Fruit fly (Drosophila melanogaster) whole organism, embryonic: ENCODE measurements around the gene CG14840.

Source experiments
- Asciz ChIP-seq: fragments of 200-800 bp; sonication (Bioruptor generic); optimal IDR thresholded peaks from 2 replicates; lab custom pipeline; 2017; ENCODE audit warnings: missing biosample characterization, mild to moderate bottlenecking, missing genetic modification characterization, missing genetic modification reagents
- CG10431 ChIP-seq: fragments of 200-800 bp; sonication (Bioruptor generic); optimal IDR thresholded peaks from 3 replicates; lab custom pipeline; 2018; ENCODE audit warnings: missing biosample characterization, mild to moderate bottlenecking, missing genetic modification characterization
- CG11696 ChIP-seq: fragments of 200-800 bp; sonication (Bioruptor generic); IDR thresholded peaks from 2 replicates; pipeline ENCODE4 v1.3.6; 2022; ENCODE audit warnings: missing biosample characterization, missing genetic modification characterization
- CG12659 ChIP-seq: fragments of 200-800 bp; sonication (Bioruptor generic); optimal IDR thresholded peaks from 3 replicates; lab custom pipeline; 2017; ENCODE audit warnings: mild to moderate bottlenecking, missing biosample characterization, missing genetic modification reagents, missing genetic modification characterization
- CG13624 ChIP-seq: fragments of 200-800 bp; sonication (Bioruptor generic); optimal IDR thresholded peaks from 2 replicates; lab custom pipeline; 2016; ENCODE audit warnings: missing biosample characterization, missing genetic modification characterization
- CG14014 ChIP-seq: fragments of 200-800 bp; sonication (Bioruptor generic); IDR thresholded peaks from 2 replicates; pipeline ENCODE4 v1.3.6; 2022; ENCODE audit warnings: missing biosample characterization, missing genetic modification characterization
- CG14667 ChIP-seq: fragments of 200-800 bp; sonication (Bioruptor generic); IDR thresholded peaks from 2 replicates; pipeline ENCODE4 v1.3.6; 2022; ENCODE audit warnings: missing biosample characterization, missing genetic modification characterization
- CG15269 ChIP-seq: fragments of 200-800 bp; sonication (Bioruptor generic); optimal IDR thresholded peaks from 2 replicates; lab custom pipeline; 2018; ENCODE audit warnings: missing biosample characterization, mild to moderate bottlenecking, missing genetic modification characterization, moderate library complexity
- CG1647 ChIP-seq: fragments of 200-800 bp; sonication (Bioruptor generic); optimal IDR thresholded peaks from 3 replicates; lab custom pipeline; 2016; ENCODE audit warnings: missing biosample characterization, missing genetic modification characterization
- CG17568 ChIP-seq: fragments of 200-800 bp; sonication (Bioruptor generic); optimal IDR thresholded peaks from 2 replicates; lab custom pipeline; 2018; ENCODE audit warnings: missing biosample characterization, mild to moderate bottlenecking, missing genetic modification characterization, moderate library complexity
- CG1792 ChIP-seq: fragments of 200-800 bp; sonication (Bioruptor generic); optimal IDR thresholded peaks from 2 replicates; lab custom pipeline; 2016; ENCODE audit warnings: missing biosample characterization, missing genetic modification characterization
- CG18011 ChIP-seq: fragments of 200-800 bp; sonication (Bioruptor generic); optimal IDR thresholded peaks from 2 replicates; lab custom pipeline; 2017; ENCODE audit warnings: missing biosample characterization, missing genetic modification characterization, mild to moderate bottlenecking, moderate library complexity, missing genotype
- CG30431 ChIP-seq: fragments of 200-800 bp; sonication (Bioruptor generic); optimal IDR thresholded peaks from 2 replicates; lab custom pipeline; 2017; ENCODE audit warnings: missing biosample characterization, missing genetic modification characterization
- CG3163 ChIP-seq: fragments of 200-800 bp; sonication (Bioruptor generic); optimal IDR thresholded peaks from 3 replicates; lab custom pipeline; 2016; ENCODE audit warnings: missing biosample characterization, missing genetic modification characterization
- CG6654 ChIP-seq: fragments of 200-800 bp; sonication (Bioruptor generic); optimal IDR thresholded peaks from 2 replicates; lab custom pipeline; 2017; ENCODE audit warnings: missing biosample characterization, mild to moderate bottlenecking, missing genetic modification characterization
- CG6689 ChIP-seq: fragments of 200-800 bp; sonication (Bioruptor generic); IDR thresholded peaks from 2 replicates; pipeline ENCODE4 v1.3.6; 2022; ENCODE audit warnings: missing biosample characterization, missing genetic modification characterization
- CG7745 ChIP-seq: fragments of 200-800 bp; sonication (Bioruptor generic); optimal IDR thresholded peaks from 2 replicates; lab custom pipeline; 2018; ENCODE audit warnings: missing biosample characterization, mild to moderate bottlenecking, missing genetic modification characterization, moderate library complexity
- CG8478 ChIP-seq: fragments of >200 bp; optimal IDR thresholded peaks from 2 replicates; lab custom pipeline; 2018
- Chrac-16 ChIP-seq: fragments of 200-800 bp; sonication (Bioruptor generic); optimal IDR thresholded peaks from 3 replicates; lab custom pipeline; 2016; ENCODE audit warnings: missing biosample characterization, missing genetic modification characterization
- Dip3 ChIP-seq: fragments of 200-800 bp; sonication (Bioruptor generic); optimal IDR thresholded peaks from 3 replicates; lab custom pipeline; 2016; ENCODE audit warnings: missing biosample characterization, missing genetic modification characterization
- Dp ChIP-seq: fragments of 200-800 bp; sonication (Bioruptor generic); optimal IDR thresholded peaks from 2 replicates; lab custom pipeline; 2018; ENCODE audit warnings: missing biosample characterization, mild to moderate bottlenecking, missing genetic modification characterization, moderate library complexity
- Ets65A ChIP-seq: fragments of 200-800 bp; sonication (Bioruptor generic); peaks from one replicate; lab custom pipeline; 2016; ENCODE audit warnings: missing biosample characterization, missing genetic modification characterization
- H15 ChIP-seq: fragments of 200-800 bp; sonication (Bioruptor generic); IDR thresholded peaks from 3 replicates; pipeline ENCODE4 v1.3.6; 2022; ENCODE audit warnings: missing biosample characterization, missing genetic modification characterization
- HHEX ChIP-seq: fragments of 200-800 bp; sonication (Bioruptor generic); optimal IDR thresholded peaks from 3 replicates; lab custom pipeline; 2017; ENCODE audit warnings: missing biosample characterization, mild to moderate bottlenecking, missing genetic modification characterization, missing genetic modification reagents
- Mad ChIP-seq: fragments of 200-800 bp; sonication (Bioruptor generic); optimal IDR thresholded peaks from 2 replicates; lab custom pipeline; 2016; ENCODE audit warnings: missing biosample characterization, missing genetic modification characterization
- NC2α ChIP-seq: fragments of 200-800 bp; sonication (Bioruptor generic); optimal IDR thresholded peaks from 2 replicates; lab custom pipeline; 2016; ENCODE audit warnings: missing biosample characterization, missing genetic modification characterization
- Nf-YB ChIP-seq: fragments of 200-800 bp; sonication (Bioruptor generic); optimal IDR thresholded peaks from 3 replicates; lab custom pipeline; 2019; ENCODE audit warnings: missing biosample characterization, mild to moderate bottlenecking, missing genetic modification characterization, moderate library complexity
- Tbp ChIP-seq: fragments of >200 bp; optimal IDR thresholded peaks from 2 replicates; lab custom pipeline; 2018; ENCODE audit warnings: missing biosample characterization, missing genetic modification characterization
- bigmax ChIP-seq: fragments of 200-800 bp; sonication (Bioruptor generic); optimal IDR thresholded peaks from 2 replicates; lab custom pipeline; 2018; ENCODE audit warnings: missing biosample characterization, mild to moderate bottlenecking, missing genetic modification characterization
- cato ChIP-seq: fragments of 200-800 bp; sonication (Bioruptor generic); optimal IDR thresholded peaks from 2 replicates; lab custom pipeline; 2016; ENCODE audit warnings: missing biosample characterization, missing genetic modification characterization, borderline replicate concordance
- cg ChIP-seq: fragments of 200-800 bp; sonication (Bioruptor generic); optimal IDR thresholded peaks from 3 replicates; lab custom pipeline; 2019; ENCODE audit warnings: missing biosample characterization, mild to moderate bottlenecking, missing genetic modification characterization, moderate library complexity
- chm ChIP-seq: fragments of 200-800 bp; sonication (Bioruptor generic); IDR thresholded peaks from 2 replicates; pipeline ENCODE4 v1.3.6; 2022; ENCODE audit warnings: missing biosample characterization, missing genetic modification characterization
- chn ChIP-seq: fragments of 200-800 bp; sonication (Bioruptor generic); optimal IDR thresholded peaks from 2 replicates; lab custom pipeline; 2016; ENCODE audit warnings: missing biosample characterization, missing genetic modification characterization
- ci ChIP-seq: fragments of 200-800 bp; sonication (Bioruptor generic); IDR thresholded peaks from 3 replicates; pipeline ENCODE4 v1.3.6; 2022; ENCODE audit warnings: missing biosample characterization, missing genetic modification characterization
- crol ChIP-seq: fragments of 200-800 bp; sonication (Bioruptor generic); IDR thresholded peaks from 2 replicates; pipeline ENCODE4 v1.3.6; 2022; ENCODE audit warnings: missing biosample characterization, missing genetic modification characterization
- disco-r ChIP-seq: fragments of 200-800 bp; sonication (Bioruptor generic); optimal IDR thresholded peaks from 2 replicates; lab custom pipeline; 2016; ENCODE audit warnings: missing biosample characterization, missing genetic modification characterization
- eve ChIP-seq, 2 experiments: fragments of >200 bp; optimal IDR thresholded peaks; 2 replicates each; lab custom pipeline; 2017; ENCODE audit warnings: missing biosample characterization in 2 of 2, missing genetic modification characterization in 2 of 2
- insv ChIP-seq, 2 experiments: fragments of 200-800 bp; sonication (Bioruptor generic); optimal IDR thresholded peaks; 3 replicates each; lab custom pipeline; 2016 to 2018; ENCODE audit warnings: missing biosample characterization in 2 of 2, missing genetic modification characterization in 2 of 2
- inv ChIP-seq: fragments of 200-800 bp; sonication (Bioruptor generic); IDR thresholded peaks from 2 replicates; pipeline ENCODE4 v1.3.6; 2022; ENCODE audit warnings: missing biosample characterization, missing genetic modification characterization; ENCODE audit not compliant: partially characterized antibody
- lov ChIP-seq, 2 experiments: fragments of 200-800 bp in 1 of 2; fragments of >200 bp in 1 of 2; sonication (Bioruptor generic) in 1 of 2; IDR thresholded peaks in 1 of 2; optimal IDR thresholded peaks in 1 of 2; 2 replicates in 1 of 2; 3 replicates in 1 of 2; pipeline versions ENCODE4 v1.3.6 to Lab custom; 2017 to 2022; ENCODE audit warnings: missing biosample characterization in 1 of 2, missing genetic modification characterization in 1 of 2
- nom ChIP-seq: fragments of 200-800 bp; sonication (Bioruptor generic); optimal IDR thresholded peaks from 2 replicates; lab custom pipeline; 2017; ENCODE audit warnings: missing biosample characterization, missing genetic modification characterization, mild to moderate bottlenecking, moderate library complexity, missing genetic modification reagents
- onecut ChIP-seq: fragments of 200-800 bp; sonication (Bioruptor generic); IDR thresholded peaks from 2 replicates; pipeline ENCODE4 v1.3.6; 2022; ENCODE audit warnings: missing biosample characterization, missing genetic modification characterization
- repo ChIP-seq: fragments of 200-800 bp; sonication (Bioruptor generic); optimal IDR thresholded peaks from 2 replicates; lab custom pipeline; 2016; ENCODE audit warnings: missing biosample characterization, missing genetic modification characterization
- run ChIP-seq: fragments of 200-800 bp; sonication (Bioruptor generic); optimal IDR thresholded peaks from 3 replicates; lab custom pipeline; 2018; ENCODE audit warnings: missing biosample characterization, mild to moderate bottlenecking, missing genetic modification characterization
- sd ChIP-seq: fragments of 200-800 bp; sonication (Bioruptor generic); optimal IDR thresholded peaks from 3 replicates; lab custom pipeline; 2018; ENCODE audit warnings: missing biosample characterization, mild to moderate bottlenecking, missing genetic modification characterization, moderate library complexity
- sna ChIP-seq: fragments of 200-800 bp; sonication (Bioruptor generic); IDR thresholded peaks from 2 replicates; pipeline ENCODE4 v1.3.6; 2022; ENCODE audit warnings: missing biosample characterization, missing genetic modification characterization; ENCODE audit not compliant: partially characterized antibody
- sug ChIP-seq: fragments of 200-800 bp; optimal IDR thresholded peaks from 2 replicates; lab custom pipeline; 2019; ENCODE audit warnings: missing biosample characterization, mild to moderate bottlenecking, missing genetic modification characterization, moderate library complexity
- vfl ChIP-seq: fragments of 200-800 bp; sonication (Bioruptor generic); optimal IDR thresholded peaks from 2 replicates; lab custom pipeline; 2016; ENCODE audit warnings: missing biosample characterization, missing genetic modification characterization
- zen ChIP-seq: fragments of 200-800 bp; sonication (Bioruptor generic); optimal IDR thresholded peaks from 3 replicates; lab custom pipeline; 2018; ENCODE audit warnings: missing biosample characterization, mild to moderate bottlenecking, missing genetic modification characterization, moderate library complexity

The CG14840 gene

DNA sequence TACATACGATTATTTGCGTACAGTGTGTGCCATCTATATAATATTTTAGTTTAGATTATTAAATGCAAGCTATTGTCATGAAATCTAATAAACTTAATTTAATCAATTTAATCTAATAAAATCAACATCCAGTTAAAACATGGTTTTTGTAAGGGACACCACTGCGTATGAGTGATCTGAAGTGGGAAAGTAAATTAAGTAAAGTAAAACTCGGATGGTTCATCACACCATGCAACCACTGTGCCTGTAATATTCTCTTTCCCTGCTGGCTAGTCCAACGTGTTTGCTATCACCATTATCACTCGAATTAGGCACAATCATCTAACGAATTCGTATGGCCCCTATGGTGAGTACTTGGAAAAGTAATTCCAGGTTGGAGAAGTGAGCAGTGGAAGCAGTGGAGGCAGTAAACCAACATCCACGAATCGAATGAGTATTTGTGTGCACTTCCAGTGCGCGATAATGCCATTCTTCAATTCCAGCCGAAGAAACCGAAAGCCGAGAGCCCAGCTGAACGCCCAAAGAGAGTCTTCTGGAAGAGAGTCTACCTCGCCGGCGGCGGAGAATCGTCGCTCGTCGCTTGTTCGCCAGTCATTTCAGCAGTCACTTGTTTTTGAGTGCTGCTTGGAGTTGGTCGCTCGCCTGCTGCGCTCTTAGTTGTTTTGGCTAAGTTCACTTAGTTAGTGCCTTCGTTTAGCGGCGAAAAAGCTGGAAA, 27.8 kb upstream of the CG14840 start, which contains the start of gene red (continued):
- TF ChIP-seq CG11696 (GFP tag; lab: Robert Waterston, UW), result 0 out of 2 replicates have a peak, but pooled peaks have one; percentile 35
- peak; percentile 39 for TF ChIP-seq CG30431 (GFP tag; lab: Kevin White, UChicago)
- TF ChIP-seq run (tag; lab: Kevin White, UChicago), result peak; percentile 32
- no peak; the same call in 2 of the 3 replicates for TF ChIP-seq H15 (GFP tag; lab: Robert Waterston, UW)
- peak; percentile 31 for TF ChIP-seq cg (GFP tag; lab: Kevin White, UChicago)
- TF ChIP-seq CG14014 (GFP tag; lab: Robert Waterston, UW), result peak; percentile 80
- TF ChIP-seq Chrac-16 (GFP tag; lab: Kevin White, UChicago), result peak; percentile 70
- no peak for TF ChIP-seq inv (GFP tag; lab: Robert Waterston, UW)
- TF ChIP-seq CG17568 (GFP tag; lab: Kevin White, UChicago), result peak; percentile 71
- peak; percentile 50 for TF ChIP-seq Nf-YB
- peak; percentile 35; the same call in 1 of the 2 replicates for TF ChIP-seq CG14667
- TF ChIP-seq lov (optimal IDR thresholded peaks at IDR 0.05; lab: Kevin White, UChicago), result no peak
- no peak for TF ChIP-seq lov (GFP tag; IDR thresholded peaks at IDR 0.05; lab: Robert Waterston, UW)
- TF ChIP-seq CG13624 (GFP tag; lab: Kevin White, UChicago), result peak; percentile 31
- peak; percentile 59 for TF ChIP-seq Asciz (GFP tag; lab: Kevin White, UChicago)
- peak; percentile 30 for TF ChIP-seq Mad
- no peak for TF ChIP-seq CG1647 (GFP tag; lab: Kevin White, UChicago)
- no peak for TF ChIP-seq bigmax
- TF ChIP-seq CG15269 (tag; lab: Kevin White, UChicago), result peak; percentile 83
- peak; percentile 93 for TF ChIP-seq sug (tag; lab: Kevin White, UChicago)
- TF ChIP-seq sd (tag; lab: Kevin White, UChicago), result peak; percentile 61
- TF ChIP-seq NC2α (GFP tag; lab: Kevin White, UChicago), result no peak
- peak; percentile 67 for TF ChIP-seq CG6689 (GFP tag; lab: Robert Waterston, UW)
- no peak for TF ChIP-seq crol (GFP tag; lab: Robert Waterston, UW)
- TF ChIP-seq CG8478 (lab: Kevin White, UChicago), result no peak
- no peak for TF ChIP-seq vfl (GFP tag; lab: Kevin White, UChicago)
- peak; percentile 82 for TF ChIP-seq HHEX
- TF ChIP-seq ci (GFP tag; lab: Robert Waterston, UW), result peak; percentile 64; the same call in 2 of the 3 replicates
- TF ChIP-seq CG3163, result peak; percentile 87
- TF ChIP-seq onecut (GFP tag; lab: Robert Waterston, UW), result peak; percentile 51
- peak; percentile 69 for TF ChIP-seq nom (GFP tag; lab: Kevin White, UChicago)
- peak; percentile 54 for TF ChIP-seq CG18011
- no peak for TF ChIP-seq CG7745 (tag; lab: Kevin White, UChicago)
- no peak for TF ChIP-seq insv (GFP tag; optimal IDR thresholded peaks at IDR 0.05; lab: Kevin White, UChicago)
- peak; percentile 92 for TF ChIP-seq Ets65A (GFP tag; lab: Kevin White, UChicago)
- TF ChIP-seq CG10431 (GFP tag; lab: Kevin White, UChicago), result no peak
- no peak for TF ChIP-seq Dp
- no peak for TF ChIP-seq repo (GFP tag; lab: Kevin White, UChicago)
- TF ChIP-seq chm (GFP tag; lab: Robert Waterston, UW), result peak; percentile 19; the same call in 1 of the 2 replicates
- no peak for TF ChIP-seq Tbp
- TF ChIP-seq CG1792 (GFP tag; lab: Kevin White, UChicago), result peak; percentile 21
- no peak for TF ChIP-seq zen
- peak; percentile 30 for TF ChIP-seq chn (GFP tag; lab: Kevin White, UChicago)
- peak in 1 of 2 experiments; percentile 89 for TF ChIP-seq eve (GFP tag; optimal IDR thresholded peaks at IDR 0.05; lab: Kevin White, UChicago)
- TF ChIP-seq cato, result peak; percentile 4
- TF ChIP-seq CG12659 (GFP tag; lab: Kevin White, UChicago), result peak; percentile 77
- peak; percentile 14 for TF ChIP-seq disco-r
- TF ChIP-seq sna (GFP tag; lab: Robert Waterston, UW), result no peak
- no peak for TF ChIP-seq CG6654 (GFP tag; lab: Kevin White, UChicago)
- peak; percentile 68 for TF ChIP-seq Dip3 (GFP tag; lab: Kevin White, UChicago)
